Fruit fly (Drosophila melanogaster): Measurements from ENCODE around the gene S6k.

The S6k gene

DNA sequence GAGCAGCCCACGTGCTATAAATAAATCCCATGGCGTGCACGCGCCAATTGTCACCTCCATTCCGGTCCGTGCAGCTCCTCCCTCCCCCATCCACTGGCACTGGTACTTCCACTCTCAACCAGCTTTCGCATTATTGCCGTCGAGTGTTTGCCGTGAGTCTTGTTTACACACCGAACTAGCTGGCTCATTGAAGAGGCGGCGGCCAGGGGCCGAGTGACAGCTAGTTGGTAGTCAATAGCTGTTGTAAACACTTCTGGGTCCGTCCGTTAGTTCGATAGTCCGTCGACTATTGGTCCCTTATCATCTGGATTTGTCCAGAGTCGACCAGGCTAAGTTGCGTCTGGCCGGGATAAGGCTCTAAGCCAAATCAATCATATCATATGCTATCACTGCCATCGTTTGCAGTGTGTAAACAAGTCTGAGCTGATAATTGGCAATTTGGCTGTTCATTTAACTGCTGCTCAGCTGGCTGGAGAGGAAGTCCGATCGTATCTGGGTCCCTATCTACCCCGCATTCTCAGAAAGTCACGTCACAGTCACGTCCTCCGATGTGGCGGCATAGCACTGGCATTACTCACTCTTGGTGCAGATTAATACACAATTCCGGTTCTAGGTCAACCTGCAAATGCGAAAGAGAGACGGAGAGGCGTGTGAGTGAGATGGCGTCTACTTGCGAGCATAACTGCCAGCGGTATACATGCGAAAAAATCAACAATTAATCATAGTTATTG is 3.2 kb downstream of the S6k start:
- TF ChIP-seq noc (tag; optimal IDR thresholded peaks at IDR 0.05), result no peak

- no peak for TF ChIP-seq noc (tag; optimal IDR thresholded peaks at IDR 0.05)
Observed at dm6 chr3L:5802733-5803132, 8.0 kb downstream of the S6k start, which contains the start of gene CG42272. TSS of gene CG42272 (plus strand) at chr3L:5803033.

DNA sequence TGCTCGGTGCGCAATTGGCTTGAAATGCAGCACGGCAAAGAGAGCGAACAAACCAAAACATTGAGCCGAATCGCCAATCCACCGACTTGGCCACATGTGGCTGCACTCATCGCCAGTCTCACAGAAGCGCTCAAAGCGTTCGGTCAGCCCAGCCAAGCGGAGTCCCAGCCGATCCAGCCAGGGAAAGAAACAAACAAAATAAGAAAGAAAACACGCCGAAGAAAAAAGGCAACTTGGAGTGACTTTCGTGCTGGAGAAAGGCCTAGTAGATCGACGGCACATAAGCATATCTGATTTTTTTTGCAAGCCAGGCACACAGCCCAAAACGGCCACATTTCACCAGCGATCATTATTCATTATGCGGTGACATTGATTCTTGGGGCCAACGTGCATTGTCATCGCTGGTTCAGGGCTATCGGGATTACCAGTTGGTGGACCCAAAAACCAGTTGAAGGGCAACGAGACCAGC is 8.6 kb downstream of the S6k start:
- no peak for TF ChIP-seq noc (tag; optimal IDR thresholded peaks at IDR 0.05)

DNA sequence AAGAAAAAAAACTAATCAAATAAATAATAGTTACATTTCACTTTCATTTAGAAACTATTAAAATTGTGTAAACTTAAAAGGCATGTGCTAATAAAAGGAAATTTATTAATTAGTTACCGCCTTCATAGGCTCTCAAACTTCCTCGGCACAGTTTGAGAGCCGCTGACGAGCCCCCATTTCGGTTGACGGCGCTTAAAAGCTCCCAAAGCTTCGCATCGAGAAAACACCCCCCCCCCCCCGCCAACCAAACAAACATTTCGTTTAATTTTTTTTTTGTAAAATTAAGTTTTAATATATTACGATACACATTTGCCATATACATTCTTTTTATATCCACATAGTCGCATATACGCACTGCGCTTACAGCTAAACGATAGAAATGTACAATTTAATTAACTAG is 13.5 kb downstream of the S6k start:
- TF ChIP-seq noc (tag; optimal IDR thresholded peaks at IDR 0.05), result no peak

dm6 chr3L:5796493-5796998 is 14.2 kb downstream of the S6k start, which contains the start of gene Tektin-C:
TSS of gene Tektin-C (minus strand) at chr3L:5796543.
- no peak for TF ChIP-seq noc (tag; optimal IDR thresholded peaks at IDR 0.05)

dm6 chr3L:5793967-5794366 is 16.8 kb downstream of the S6k start, which contains the start of gene Bre1:
TSS of gene Bre1 (minus strand) at chr3L:5794192.
- no peak for TF ChIP-seq noc (tag; optimal IDR thresholded peaks at IDR 0.05)

dm6 chr3L:5789663-5790062 is 21.1 kb downstream of the S6k start:
- no peak for TF ChIP-seq noc (tag; optimal IDR thresholded peaks at IDR 0.05)

DNA sequence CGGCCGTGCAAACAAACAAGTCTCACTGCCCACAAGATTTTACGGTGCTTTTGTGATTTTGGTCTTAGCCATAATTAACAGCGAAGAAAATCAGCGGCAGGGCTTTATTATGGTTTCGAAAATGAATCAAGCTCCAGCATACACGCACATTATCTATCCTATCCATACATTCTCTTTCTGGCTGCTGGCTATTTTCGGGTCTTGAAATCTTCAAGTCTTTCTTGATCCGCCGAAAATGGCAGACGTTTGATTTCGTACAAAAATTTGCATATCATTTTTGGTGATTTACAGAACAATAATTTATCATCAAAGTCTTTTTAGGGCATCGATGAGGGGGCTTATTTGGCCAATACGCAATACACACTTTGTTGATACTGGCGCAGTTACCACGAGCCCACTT is 21.9 kb downstream of the S6k start:
- TF ChIP-seq noc (tag; optimal IDR thresholded peaks at IDR 0.05), result no peak

DNA sequence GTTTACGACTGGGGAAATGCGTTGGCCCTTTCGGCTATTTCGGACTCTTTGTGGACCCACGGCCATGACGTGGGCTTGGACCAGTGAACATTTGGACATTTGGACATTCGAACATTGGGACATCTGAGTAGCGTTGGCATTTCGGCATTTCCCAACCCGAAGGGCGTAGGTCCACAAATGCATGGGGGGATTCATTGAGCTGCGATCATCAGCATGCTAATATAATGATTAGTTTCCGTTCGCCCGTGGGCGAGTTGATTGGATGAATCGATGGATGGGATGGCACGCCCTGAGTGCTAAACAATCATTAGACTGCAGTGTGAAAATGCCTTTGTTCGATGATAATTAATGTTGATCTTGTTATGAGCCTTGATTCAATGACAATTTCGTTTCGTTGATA is 23.3 kb downstream of the S6k start:
- TF ChIP-seq noc (tag; optimal IDR thresholded peaks at IDR 0.05), result no peak

DNA sequence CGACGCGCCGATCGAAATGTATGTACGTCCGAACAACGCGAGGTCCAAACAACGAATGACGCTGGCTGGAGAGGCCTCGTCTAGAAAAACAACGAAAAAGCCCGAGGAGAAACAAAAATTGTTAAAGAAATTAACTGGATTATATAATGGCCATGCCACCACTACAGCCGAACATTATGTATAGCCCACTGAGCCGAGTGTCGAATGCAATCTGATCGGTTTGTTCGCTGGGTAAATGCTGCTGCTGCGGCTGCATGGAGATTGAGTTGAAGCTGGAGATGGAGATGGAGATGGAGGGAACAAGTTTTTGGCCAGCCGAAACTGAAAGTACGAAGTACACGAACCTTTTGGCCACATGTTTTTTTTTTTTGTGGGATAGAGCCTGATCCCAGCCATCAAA is 24.1 kb downstream of the S6k start, which contains the start of gene Cralbp:
Gene Cralbp, minus strand, starts transcription at position 115 of the 400 bp plus-strand sequence.
- TF ChIP-seq noc (tag; optimal IDR thresholded peaks at IDR 0.05), result no peak

DNA sequence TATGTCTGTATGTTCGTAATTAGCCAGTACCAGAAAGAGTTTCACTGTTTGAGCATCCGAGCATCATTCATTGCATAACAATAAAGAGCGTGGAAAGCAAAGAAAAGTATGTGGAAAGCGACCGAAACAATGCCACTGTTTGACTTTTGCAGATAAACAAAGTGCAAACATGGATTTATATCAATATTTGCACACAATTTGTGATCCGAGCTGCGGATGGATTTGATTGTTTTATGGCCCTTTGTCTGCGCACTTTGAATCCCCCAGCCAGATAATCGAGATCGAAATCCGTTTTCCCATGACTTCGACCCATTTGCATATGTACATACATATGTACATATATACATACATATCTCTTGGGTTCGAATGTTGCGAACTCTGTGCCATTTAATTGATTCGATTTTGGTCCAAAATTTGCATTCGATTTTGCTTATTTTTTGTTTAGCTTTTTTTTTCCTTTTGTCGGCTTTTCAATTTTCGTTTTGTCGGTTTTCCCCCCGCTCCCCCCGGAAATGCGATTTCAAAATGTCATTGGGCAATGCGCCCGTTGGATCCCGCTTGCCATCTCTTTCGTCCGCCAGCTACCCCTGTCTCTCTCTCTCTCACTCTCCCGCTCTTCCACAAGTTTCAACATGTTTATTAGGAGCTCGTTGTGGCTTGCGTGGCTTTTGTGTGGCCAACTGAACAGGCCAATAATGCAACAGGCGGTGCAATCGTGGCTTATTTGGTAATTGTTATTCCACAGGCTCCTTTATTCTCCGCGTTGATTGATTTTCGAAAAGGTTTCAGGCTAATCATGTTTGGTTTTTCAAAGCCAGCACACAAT is 25.3 kb downstream of the S6k start:
- TF ChIP-seq noc (tag; optimal IDR thresholded peaks at IDR 0.05), result no peak

DNA sequence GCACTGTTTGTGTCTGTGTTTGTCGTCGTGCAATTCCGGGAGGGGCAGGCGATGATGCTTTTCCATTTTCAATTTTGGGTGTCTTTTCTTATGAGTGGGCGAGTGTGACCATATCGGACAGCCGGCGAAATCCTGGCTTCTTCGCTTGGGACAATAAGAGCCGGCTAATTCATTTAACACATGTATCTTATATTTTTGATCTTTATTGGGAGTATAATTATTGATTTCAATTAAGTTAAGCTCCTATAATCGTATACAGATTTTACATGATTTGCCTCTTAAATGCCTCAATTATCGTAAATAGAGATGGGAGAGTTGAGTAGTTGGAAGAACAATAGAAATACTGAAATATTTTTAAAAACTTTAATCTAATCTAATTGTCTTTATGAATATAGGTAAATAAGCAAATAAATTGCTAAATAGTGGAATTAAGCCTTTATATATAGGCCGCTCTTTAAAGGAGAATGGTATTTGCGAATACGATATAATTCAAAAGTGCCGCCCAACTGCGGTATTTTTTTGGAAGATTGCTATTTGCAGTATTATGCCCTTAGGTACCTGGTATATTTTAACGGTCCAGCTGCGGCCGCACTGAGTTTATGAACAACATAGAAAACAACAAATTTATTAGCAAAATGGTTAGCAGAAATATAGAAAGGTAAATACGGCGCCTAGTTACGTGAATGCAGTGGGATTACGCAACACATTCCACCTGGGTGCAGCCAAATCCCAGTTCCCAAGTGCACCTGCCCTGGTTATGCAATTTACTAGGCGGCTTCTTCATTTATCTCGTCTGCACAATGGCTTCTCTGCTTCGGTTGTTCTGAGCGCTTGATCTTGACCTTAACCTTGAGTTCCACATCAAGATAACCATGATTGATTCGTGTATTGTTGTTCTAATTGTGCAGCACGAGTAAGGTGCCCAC is 31.0 kb downstream of the S6k start, which contains the start of the genes Myt1, PGRP-LD and Pmi:
Gene Myt1, minus strand, starts transcription at position 116 of the 926 bp plus-strand sequence.
Gene PGRP-LD, plus strand, starts transcription at position 576 of the 926 bp plus-strand sequence.
Gene Pmi, plus strand, starts transcription at position 576 of the 926 bp plus-strand sequence.
- TF ChIP-seq noc (tag; optimal IDR thresholded peaks at IDR 0.05), result no peak

DNA sequence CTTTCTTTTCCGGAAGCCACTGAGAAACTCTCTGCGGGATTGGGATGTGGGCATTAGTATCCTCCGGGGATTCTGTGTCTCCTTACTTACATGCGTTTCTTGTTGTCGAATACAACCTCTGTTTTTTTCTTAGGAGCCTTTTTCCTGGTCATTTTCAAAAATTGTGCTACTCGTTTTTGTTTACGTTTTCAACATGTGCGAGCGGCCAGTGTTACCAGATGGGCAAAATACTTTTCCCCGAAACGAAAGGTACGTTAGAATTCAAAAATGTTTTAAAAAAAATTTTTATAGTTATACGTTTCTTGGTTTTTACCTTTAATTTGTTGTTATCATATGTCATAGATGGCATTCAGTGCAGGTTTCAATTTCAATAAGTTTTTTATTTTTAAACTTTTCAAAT is 33.6 kb downstream of the S6k start, which contains the start of gene vito:
Gene vito, minus strand, starts transcription at position 220 of the 400 bp plus-strand sequence.
- no peak for TF ChIP-seq noc (tag; optimal IDR thresholded peaks at IDR 0.05)

DNA sequence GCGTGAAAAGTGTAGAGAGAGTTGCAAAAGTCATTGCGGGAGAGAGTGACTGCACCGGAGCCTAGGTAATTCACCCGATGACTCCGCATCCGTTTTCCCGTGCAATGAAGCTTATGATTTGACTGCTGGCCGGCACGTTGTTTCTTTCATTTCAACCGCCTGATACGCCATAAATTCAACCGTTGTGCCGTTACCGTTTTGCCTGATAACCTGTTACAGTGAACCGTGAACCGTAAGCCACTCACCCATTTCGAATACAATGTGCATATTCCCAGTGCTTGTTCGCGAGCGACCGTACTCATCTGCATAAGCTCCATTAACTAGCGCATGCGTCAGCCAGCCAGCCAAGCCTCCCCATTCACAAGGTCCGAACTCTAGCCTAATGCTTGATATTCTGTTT is 35.9 kb downstream of the S6k start:
- TF ChIP-seq noc (tag; optimal IDR thresholded peaks at IDR 0.05), result no peak

- peak; percentile 96 for TF ChIP-seq noc (tag; optimal IDR thresholded peaks at IDR 0.05)
Observed at dm6 chr3L:5770817-5771425, 39.8 kb downstream of the S6k start.
